Worm (Caenorhabditis elegans) whole organism, mixed stage, embryonic: ENCODE results near the gene R02F2.9.

Experiments used
- blmp-1 ChIP-seq: fragments of 150-350 bp; optimal IDR thresholded peaks from 2 replicates; lab custom pipeline; 2014; ENCODE audit warnings: missing biosample characterization, missing genetic modification characterization
- ces-1 ChIP-seq: fragments of 150-350 bp; optimal IDR thresholded peaks from 2 replicates; lab custom pipeline; 2014; ENCODE audit warnings: missing biosample characterization, missing genetic modification reagents, missing genetic modification characterization
- elt-3 ChIP-seq: fragments of 150-350 bp; optimal IDR thresholded peaks from 2 replicates; lab custom pipeline; 2014; ENCODE audit warnings: missing biosample characterization, missing genetic modification characterization
- hlh-1 ChIP-seq: fragments of 150-350 bp; optimal IDR thresholded peaks from 2 replicates; lab custom pipeline; 2014; ENCODE audit warnings: missing biosample characterization, missing genetic modification reagents, missing genetic modification characterization
- lin-13 ChIP-seq: fragments of 150-350 bp; optimal IDR thresholded peaks from 2 replicates; lab custom pipeline; 2014; ENCODE audit warnings: missing biosample characterization, missing genetic modification characterization
- lsy-2 ChIP-seq: fragments of 150-350 bp; optimal IDR thresholded peaks from 2 replicates; lab custom pipeline; 2014; ENCODE audit warnings: missing biosample characterization, missing genetic modification characterization
- mab-5 ChIP-seq: fragments of 150-350 bp; optimal IDR thresholded peaks from 2 replicates; lab custom pipeline; 2014; ENCODE audit warnings: missing biosample characterization, missing genetic modification characterization
- mep-1 ChIP-seq: fragments of 150-350 bp; optimal IDR thresholded peaks from 2 replicates; lab custom pipeline; 2017; ENCODE audit warnings: missing biosample characterization, missing genetic modification reagents, missing genetic modification characterization, inconsistent platforms
- nhr-237 ChIP-seq: fragments of 150-350 bp; optimal IDR thresholded peaks from 2 replicates; lab custom pipeline; 2014; ENCODE audit warnings: missing biosample characterization, missing genetic modification characterization
- snpc-4 ChIP-seq: fragments of 150-350 bp; optimal IDR thresholded peaks from 2 replicates; lab custom pipeline; 2014; ENCODE audit warnings: missing biosample characterization, missing genetic modification characterization
- unc-120 ChIP-seq: sonication (generic microtip); optimal IDR thresholded peaks from 2 replicates; lab custom pipeline; 2017; ENCODE audit warnings: missing genetic modification characterization, missing compliant biosample characterization; ENCODE audit not compliant: poor library complexity, severe bottlenecking
- unc-39 ChIP-seq: fragments of 150-350 bp; optimal IDR thresholded peaks from 2 replicates; lab custom pipeline; 2014; ENCODE audit warnings: missing biosample characterization, missing genetic modification characterization

DNA sequence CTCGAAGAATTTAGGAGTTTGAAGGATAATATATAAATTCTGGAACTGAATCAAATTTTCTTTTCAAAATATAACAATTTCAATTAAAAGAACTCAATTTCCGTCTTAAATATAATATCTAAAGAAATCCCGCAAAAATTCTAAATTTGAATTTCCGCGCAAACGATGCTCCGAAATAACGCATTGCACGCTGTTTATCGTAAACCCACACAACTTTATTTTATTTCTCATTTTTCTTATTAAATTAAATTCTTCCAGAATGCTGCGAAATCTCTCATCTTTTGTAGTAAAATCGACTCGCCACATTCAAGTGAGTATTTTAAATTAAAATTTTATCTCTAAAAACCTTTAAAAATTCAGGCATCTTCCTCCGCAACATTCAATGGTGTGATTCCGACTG is at the start of gene R02F2.9:
- TF ChIP-seq blmp-1 (tag; lab: Kevin White, UChicago): no peak
- TF ChIP-seq elt-3: no peak
- TF ChIP-seq lsy-2 (tag; lab: Kevin White, UChicago): peak; percentile 70
- peak; percentile 76 for TF ChIP-seq ces-1
- no peak for TF ChIP-seq unc-120 (tag; lab: Kevin White, UChicago)
- no peak for TF ChIP-seq hlh-1
- TF ChIP-seq mab-5: no peak
- peak; percentile 21 for TF ChIP-seq mep-1
- no peak for TF ChIP-seq snpc-4 (tag; lab: Kevin White, UChicago)
- TF ChIP-seq lin-13 (tag; lab: Kevin White, UChicago): no peak
- no peak for TF ChIP-seq nhr-237
- no peak for TF ChIP-seq unc-39 (tag; lab: Kevin White, UChicago)
